Worm (Caenorhabditis elegans) whole organism, young adult: Measurements from ENCODE around the gene F22B7.9.

ENCODE experiments used
- B0035.1 ChIP-seq: sonication (generic microtip); optimal IDR thresholded peaks from 2 replicates; lab custom pipeline; 2016; ENCODE audit warnings: missing genetic modification characterization, mild to moderate bottlenecking, missing compliant biosample characterization, missing genotype, missing genetic modification reagents
- D2030.7 ChIP-seq: fragments of 200-800 bp; sonication (Bioruptor generic); IDR thresholded peaks from 2 replicates; pipeline ENCODE4 v1.3.6; 2022; ENCODE audit warnings: missing genetic modification reagents, missing genetic modification characterization, missing compliant biosample characterization
- F37B4.10 ChIP-seq: fragments of 200-800 bp; sonication (Bioruptor generic); IDR thresholded peaks from 2 replicates; pipeline ENCODE4 v1.3.6; 2022; ENCODE audit warnings: missing genetic modification characterization, missing compliant biosample characterization
- F52B5.7 ChIP-seq: sonication (generic microtip); optimal IDR thresholded peaks from 2 replicates; lab custom pipeline; 2016; ENCODE audit warnings: mild to moderate bottlenecking, missing genetic modification characterization, missing compliant biosample characterization
- F55B11.4 ChIP-seq: sonication (generic microtip); optimal IDR thresholded peaks from 2 replicates; lab custom pipeline; 2016; ENCODE audit warnings: missing compliant biosample characterization, missing genetic modification characterization, borderline replicate concordance; ENCODE audit not compliant: insufficient read depth
- K12H6.12 ChIP-seq: fragments of 200-800 bp; sonication (Bioruptor generic); optimal IDR thresholded peaks from 2 replicates; lab custom pipeline; 2018; ENCODE audit warnings: mild to moderate bottlenecking, missing genetic modification characterization, missing compliant biosample characterization
- Y95B8A.8 ChIP-seq: fragments of 200-800 bp; sonication (Bioruptor generic); IDR thresholded peaks from 2 replicates; pipeline ENCODE4 v1.3.6; 2022; ENCODE audit warnings: missing genetic modification reagents, missing genetic modification characterization, missing compliant biosample characterization
- attf-6 ChIP-seq: fragments of 200-800 bp; sonication (Bioruptor generic); IDR thresholded peaks from 2 replicates; pipeline ENCODE4 v1.3.6; 2022; ENCODE audit warnings: missing genetic modification reagents, missing genetic modification characterization, missing compliant biosample characterization
- cebp-1 ChIP-seq, 2 experiments: fragments of 200-800 bp in 1 of 2; sonication (Bioruptor generic) in 1 of 2; sonication (generic microtip) in 1 of 2; IDR thresholded peaks in 1 of 2; optimal IDR thresholded peaks in 1 of 2; 2 replicates each; pipeline versions ENCODE4 v1.3.6 to Lab custom; 2017 to 2022; ENCODE audit warnings: missing compliant biosample characterization in 2 of 2, missing genetic modification characterization in 2 of 2, mild to moderate bottlenecking in 1 of 2, missing genetic modification reagents in 1 of 2, moderate library complexity in 1 of 2
- ceh-27 ChIP-seq: fragments of 200-800 bp; sonication (Bioruptor generic); optimal IDR thresholded peaks from 2 replicates; lab custom pipeline; 2018; ENCODE audit warnings: mild to moderate bottlenecking, missing genetic modification characterization, moderate library complexity, missing compliant biosample characterization
- dox-1 ChIP-seq: fragments of 200-800 bp; sonication (Bioruptor generic); IDR thresholded peaks from 2 replicates; pipeline ENCODE4 v1.3.6; 2022; ENCODE audit warnings: missing genetic modification reagents, missing genetic modification characterization, missing compliant biosample characterization
- efl-1 ChIP-seq: fragments of 150-350 bp; optimal IDR thresholded peaks from 2 replicates; lab custom pipeline; 2014; ENCODE audit warnings: missing biosample characterization, missing genetic modification reagents, missing genetic modification characterization
- ets-4 ChIP-seq: fragments of 200-800 bp; sonication (Bioruptor generic); optimal IDR thresholded peaks from 2 replicates; lab custom pipeline; 2018; ENCODE audit warnings: mild to moderate bottlenecking, missing genetic modification characterization, missing compliant biosample characterization
- let-607 ChIP-seq, 2 experiments: fragments of 200-800 bp in 1 of 2; sonication (Bioruptor generic) in 1 of 2; sonication (generic microtip) in 1 of 2; optimal IDR thresholded peaks; 2 replicates each; lab custom pipeline; 2016 to 2018; ENCODE audit warnings: mild to moderate bottlenecking in 2 of 2, missing compliant biosample characterization in 2 of 2, missing genetic modification characterization in 2 of 2, moderate library complexity in 2 of 2, missing genotype in 1 of 2
- lin-26 ChIP-seq: fragments of 200-800 bp; sonication (Bioruptor generic); IDR thresholded peaks from 2 replicates; pipeline ENCODE4 v1.3.6; 2022; ENCODE audit warnings: missing genetic modification reagents, missing genetic modification characterization, missing compliant biosample characterization
- lin-54 ChIP-seq: fragments of 200-800 bp; sonication (Bioruptor generic); optimal IDR thresholded peaks from 2 replicates; lab custom pipeline; 2018; ENCODE audit warnings: mild to moderate bottlenecking, missing genetic modification characterization, missing compliant biosample characterization
- lsl-1 ChIP-seq: fragments of 200-800 bp; sonication (Bioruptor generic); optimal IDR thresholded peaks from 2 replicates; lab custom pipeline; 2018; ENCODE audit warnings: mild to moderate bottlenecking, missing genetic modification characterization, moderate library complexity, missing compliant biosample characterization
- lsy-27 ChIP-seq: sonication (generic microtip); optimal IDR thresholded peaks from 2 replicates; lab custom pipeline; 2017; ENCODE audit warnings: missing genetic modification characterization, mild to moderate bottlenecking, missing compliant biosample characterization, antibody characterized with exemption, missing genotype, borderline replicate concordance; ENCODE audit not compliant: insufficient read depth
- madf-8 ChIP-seq: fragments of 200-800 bp; sonication (Bioruptor generic); conservative IDR thresholded peaks from 2 replicates; pipeline ENCODE4 v1.3.6; 2022; ENCODE audit warnings: missing genetic modification reagents, missing genetic modification characterization, missing compliant biosample characterization
- mcd-1 ChIP-seq: fragments of 200-800 bp; sonication (Bioruptor generic); IDR thresholded peaks from 2 replicates; pipeline ENCODE4 v1.3.6; 2022; ENCODE audit warnings: missing genetic modification reagents, missing genetic modification characterization, missing compliant biosample characterization
- pha-4 ChIP-seq: fragments of 150-350 bp; sonication (generic microtip); optimal IDR thresholded peaks from 2 replicates; lab custom pipeline; 2014; ENCODE audit warnings: missing biosample characterization, missing genetic modification reagents, missing genetic modification characterization
- rcor-1 ChIP-seq: fragments of 200-800 bp; sonication (Bioruptor generic); IDR thresholded peaks from 2 replicates; pipeline ENCODE4 v1.3.6; 2022; ENCODE audit warnings: missing genetic modification reagents, missing genetic modification characterization, missing compliant biosample characterization
- rec-8 ChIP-seq, 2 experiments: sonication (generic microtip); optimal IDR thresholded peaks; 2 replicates each; lab custom pipeline; 2016; ENCODE audit warnings: mild to moderate bottlenecking in 2 of 2, missing genetic modification characterization in 2 of 2, missing genetic modification reagents in 2 of 2, missing genotype in 2 of 2, missing biosample characterization in 1 of 2, missing compliant biosample characterization in 1 of 2, moderate library complexity in 1 of 2
- snpc-1.3 ChIP-seq: sonication (generic microtip); optimal IDR thresholded peaks from 2 replicates; lab custom pipeline; 2017; ENCODE audit warnings: missing genetic modification characterization, mild to moderate bottlenecking, missing compliant biosample characterization, antibody characterized with exemption, moderate library complexity, missing genotype, missing genetic modification reagents; ENCODE audit not compliant: insufficient read depth
- somi-1 ChIP-seq: fragments of 200-800 bp; sonication (Bioruptor generic); optimal IDR thresholded peaks from 2 replicates; lab custom pipeline; 2018; ENCODE audit warnings: mild to moderate bottlenecking, missing genetic modification characterization, missing compliant biosample characterization
- sptf-2 ChIP-seq: fragments of 200-800 bp; sonication (Bioruptor generic); optimal IDR thresholded peaks from 2 replicates; lab custom pipeline; 2018; ENCODE audit warnings: mild to moderate bottlenecking, missing genetic modification characterization, missing compliant biosample characterization
- unc-130 ChIP-seq: sonication (generic microtip); optimal IDR thresholded peaks from 2 replicates; lab custom pipeline; 2016; ENCODE audit warnings: missing genetic modification reagents, missing genetic modification characterization, missing compliant biosample characterization
- unc-62 ChIP-seq: fragments of 150-350 bp; optimal IDR thresholded peaks from 2 replicates; lab custom pipeline; 2014; ENCODE audit warnings: missing biosample characterization, missing genetic modification reagents, missing genetic modification characterization
- zfh-2 ChIP-seq: fragments of 200-800 bp; sonication (Bioruptor generic); conservative IDR thresholded peaks from 2 replicates; pipeline ENCODE4 v1.3.6; 2022; ENCODE audit warnings: missing genetic modification reagents, missing genetic modification characterization, missing compliant biosample characterization
- zim-3 ChIP-seq: sonication (generic microtip); optimal IDR thresholded peaks from 2 replicates; lab custom pipeline; 2017; ENCODE audit warnings: mild to moderate bottlenecking, missing genetic modification characterization, moderate library complexity, missing compliant biosample characterization
- ztf-18 ChIP-seq: sonication (generic microtip); optimal IDR thresholded peaks from 2 replicates; lab custom pipeline; 2016; ENCODE audit warnings: missing genotype, mild to moderate bottlenecking, missing genetic modification characterization, missing compliant biosample characterization
- ztf-25 ChIP-seq: fragments of 200-800 bp; sonication (Bioruptor generic); IDR thresholded peaks from 2 replicates; pipeline ENCODE4 v1.3.6; 2022; ENCODE audit warnings: missing genetic modification reagents, missing genetic modification characterization, missing compliant biosample characterization
- ztf-26 ChIP-seq: sonication (generic microtip); optimal IDR thresholded peaks from 2 replicates; lab custom pipeline; 2017; ENCODE audit warnings: missing genetic modification characterization, missing compliant biosample characterization
- ztf-6 ChIP-seq: fragments of 200-800 bp; sonication (Bioruptor generic); IDR thresholded peaks from 2 replicates; pipeline ENCODE4 v1.3.6; 2022; ENCODE audit warnings: missing genetic modification reagents, missing genetic modification characterization, missing compliant biosample characterization

Gene F22B7.9

DNA sequence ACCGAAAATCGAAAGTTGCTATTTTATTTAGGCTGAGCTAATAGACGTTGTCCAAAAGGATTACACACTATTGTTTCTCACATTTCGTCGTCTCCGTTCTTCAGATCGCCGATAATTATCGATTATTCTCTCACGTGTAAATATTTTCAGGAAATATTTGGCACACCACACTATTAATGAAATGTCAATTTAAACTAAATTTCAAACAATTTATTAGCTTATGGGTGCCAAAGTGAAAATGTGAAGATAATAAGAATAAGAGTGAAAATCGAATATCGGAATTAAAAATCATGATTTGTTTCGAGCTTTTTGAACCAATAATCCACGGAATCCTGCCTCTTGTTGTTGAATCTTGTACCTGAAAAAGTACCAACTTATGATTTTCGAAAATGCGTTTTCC is 37.1 kb downstream of the F22B7.9 start, which contains the start of gene C06E1.11:
TSS of gene C06E1.11 (minus strand) at position 101 of the 400 bp plus-strand sequence.
- no peak for TF ChIP-seq F55B11.4 (tag; lab: Kevin White, UChicago)
- TF ChIP-seq ztf-6 (GFP tag; lab: Robert Waterston, UW): no peak
- no peak for TF ChIP-seq ztf-18 (tag; lab: Kevin White, UChicago)
- TF ChIP-seq lsy-27 (tag; lab: Kevin White, UChicago): no peak
- TF ChIP-seq lsl-1: no peak
- TF ChIP-seq pha-4: no peak

DNA sequence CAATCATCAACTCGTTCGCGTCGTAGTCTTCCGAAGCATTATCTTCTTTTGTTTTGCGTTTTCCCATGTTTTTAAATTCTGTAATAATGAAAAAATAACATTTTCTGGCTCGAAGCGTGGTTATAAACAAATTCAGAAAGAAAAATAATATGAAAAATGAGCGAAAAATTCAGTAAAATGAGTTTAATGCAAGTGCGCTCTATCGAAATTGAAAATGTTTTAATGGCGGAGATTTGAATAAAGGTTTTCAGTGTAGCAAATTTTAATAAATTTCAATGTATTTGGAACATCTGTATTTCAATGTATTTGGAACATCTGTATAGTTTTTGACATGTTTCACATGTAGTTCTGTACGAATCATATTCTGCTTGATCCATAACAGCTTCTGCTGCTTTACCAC is 39.2 kb downstream of the F22B7.9 start, which contains the start of gene rha-2:
TSS of gene rha-2 (minus strand) at position 80 of the 400 bp plus-strand sequence.
- TF ChIP-seq rec-8 (tag; optimal IDR thresholded peaks at IDR 0.05; lab: Kevin White, UChicago) (no peak), B0035.1 (tag; lab: Kevin White, UChicago) (no peak), K12H6.12 (tag; lab: Kevin White, UChicago) (no peak), efl-1 (GFP tag; lab: Kevin White, UChicago) (peak; percentile 51), ztf-26 (tag; lab: Kevin White, UChicago) (no peak), lin-54 (GFP tag; lab: Kevin White, UChicago) (peak; percentile 42), mcd-1 (peak; percentile 76), zfh-2 (no peak), somi-1 (GFP tag; lab: Kevin White, UChicago) (no peak), F55B11.4 (tag; lab: Kevin White, UChicago) (no peak)

DNA sequence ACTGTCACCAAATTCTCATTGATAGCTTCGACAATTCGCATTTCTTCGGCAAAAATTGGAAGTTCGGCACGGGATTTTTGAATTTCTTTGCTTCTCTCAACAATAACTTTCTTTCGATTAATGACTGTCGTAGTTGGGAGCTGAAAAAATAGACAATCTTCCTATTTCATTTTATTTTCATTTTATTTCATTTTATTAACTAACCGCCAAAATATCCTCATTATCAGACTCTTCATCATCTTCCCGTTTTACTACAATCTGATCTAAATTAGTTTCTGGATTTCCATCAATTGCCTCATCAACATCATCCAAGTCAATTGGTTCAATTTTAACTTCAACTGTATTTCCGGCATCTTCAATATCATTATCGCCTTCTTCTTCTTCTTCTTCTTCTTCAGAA is 40.2 kb downstream of the F22B7.9 start:
- no peak for TF ChIP-seq ztf-25 (GFP tag; lab: Robert Waterston, UW)
- no peak for TF ChIP-seq snpc-1.3 (tag; lab: Kevin White, UChicago)
- TF ChIP-seq madf-8 (GFP tag; lab: Robert Waterston, UW): no peak
- TF ChIP-seq attf-6: no peak
- no peak for TF ChIP-seq cebp-1 (GFP tag; IDR thresholded peaks at IDR 0.05; lab: Robert Waterston, UW)
- no peak for TF ChIP-seq cebp-1 (tag; optimal IDR thresholded peaks at IDR 0.05; lab: Kevin White, UChicago)
- TF ChIP-seq zim-3 (tag; lab: Kevin White, UChicago): no peak
- no peak for TF ChIP-seq ets-4 (GFP tag; lab: Kevin White, UChicago)
- TF ChIP-seq unc-130 (GFP tag; lab: Kevin White, UChicago): no peak
- no peak for TF ChIP-seq let-607 (tag; optimal IDR thresholded peaks at IDR 0.05; lab: Kevin White, UChicago)
- no peak for TF ChIP-seq Y95B8A.8 (GFP tag; lab: Robert Waterston, UW)
- no peak for TF ChIP-seq F37B4.10 (GFP tag; lab: Robert Waterston, UW)
- no peak for TF ChIP-seq rcor-1
- TF ChIP-seq sptf-2 (GFP tag; lab: Kevin White, UChicago): no peak
- TF ChIP-seq dox-1 (GFP tag; lab: Robert Waterston, UW): no peak
- TF ChIP-seq ceh-27: no peak
- no peak for TF ChIP-seq lin-26 (GFP tag; lab: Robert Waterston, UW)
- TF ChIP-seq D2030.7 (GFP tag; lab: Robert Waterston, UW): no peak
- TF ChIP-seq F52B5.7 (tag; lab: Kevin White, UChicago): no peak
- no peak for TF ChIP-seq unc-62 (GFP tag; lab: Kevin White, UChicago)
- no peak for TF ChIP-seq efl-1 (GFP tag; lab: Kevin White, UChicago)
